Worm (Caenorhabditis elegans): ENCODE results near the gene Y97E10AR.4.

The Y97E10AR.4 gene

DNA sequence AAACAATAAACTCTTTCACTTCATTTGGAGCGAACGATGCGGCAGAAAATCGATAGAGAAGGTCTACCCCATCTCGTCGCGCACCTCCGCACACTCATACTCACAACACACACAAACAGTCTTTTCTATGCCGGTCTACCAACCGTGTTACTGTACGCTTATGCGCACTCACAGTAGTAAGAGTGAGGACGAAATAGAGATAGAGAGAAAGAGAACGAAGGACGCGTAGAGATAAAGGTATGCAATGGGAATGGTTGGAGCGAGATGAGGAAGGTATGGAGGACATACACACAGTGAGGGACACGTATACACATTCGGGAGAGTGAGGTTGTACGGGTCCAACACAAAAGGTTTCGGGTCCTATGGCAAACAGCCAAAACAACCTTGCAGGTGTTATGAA lies 31.2 kb downstream of the Y97E10AR.4 start:
- no peak for TF ChIP-seq him-1 (tag; optimal IDR thresholded peaks at IDR 0.05)
- TF ChIP-seq dao-5 (tag; optimal IDR thresholded peaks at IDR 0.05), result no peak
- no peak for TF ChIP-seq W03F9.2 (tag; optimal IDR thresholded peaks at IDR 0.05)

- no peak for TF ChIP-seq W03F9.2 (tag; optimal IDR thresholded peaks at IDR 0.05)
- no peak for TF ChIP-seq dao-5 (tag; optimal IDR thresholded peaks at IDR 0.05)
- no peak for TF ChIP-seq him-1 (tag; optimal IDR thresholded peaks at IDR 0.05)
These were observed 32.2 kb downstream of the Y97E10AR.4 start, which contains the start of gene let-413 for ce11 chrV:7977701-7978461. Gene let-413, minus strand, starts transcription at chrV:7977776.

DNA sequence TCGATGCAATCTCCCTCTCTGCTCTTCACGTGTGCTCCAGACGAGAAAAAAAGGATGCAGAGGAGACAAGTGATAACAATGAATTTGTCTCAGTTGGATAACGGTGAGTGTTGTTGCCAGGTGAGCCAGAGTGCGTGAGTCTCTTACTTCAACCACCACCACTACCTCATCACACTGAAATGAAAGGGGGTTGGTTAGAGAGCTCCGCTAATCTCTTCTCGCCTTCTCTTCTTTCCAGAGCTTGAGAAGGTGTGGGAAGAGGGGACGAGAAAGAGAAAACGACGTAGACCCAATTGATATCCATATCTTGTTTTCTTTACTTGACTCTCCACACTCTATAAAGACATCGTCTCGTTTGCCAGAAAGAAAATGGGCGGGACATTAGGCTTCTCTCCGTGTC lies 38.7 kb downstream of the Y97E10AR.4 start:
- TF ChIP-seq him-1 (tag; optimal IDR thresholded peaks at IDR 0.05) (no peak), W03F9.2 (tag; optimal IDR thresholded peaks at IDR 0.05) (no peak)

DNA sequence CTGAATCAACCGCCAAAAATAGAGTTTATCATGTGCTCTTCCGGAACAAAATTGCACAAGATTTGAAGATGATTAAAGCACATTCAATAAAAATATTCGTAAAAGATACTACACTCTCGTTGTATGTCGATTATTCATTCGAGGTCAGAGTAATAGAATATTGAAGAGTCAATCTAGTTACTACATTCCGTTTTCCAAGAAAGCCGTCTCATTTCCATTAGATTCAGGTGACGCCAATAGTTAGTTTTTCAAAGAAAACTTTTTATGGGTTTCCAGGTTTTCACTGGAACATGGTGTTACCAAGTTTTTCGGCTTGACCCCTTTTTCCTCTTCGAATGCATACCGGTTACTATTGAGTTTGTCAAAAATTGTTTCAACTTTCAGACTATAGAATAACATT lies 39.5 kb downstream of the Y97E10AR.4 start:
- TF ChIP-seq W03F9.2 (tag; optimal IDR thresholded peaks at IDR 0.05), result no peak
- TF ChIP-seq dao-5 (tag; optimal IDR thresholded peaks at IDR 0.05), result no peak
- TF ChIP-seq him-1 (tag; optimal IDR thresholded peaks at IDR 0.05), result no peak

DNA sequence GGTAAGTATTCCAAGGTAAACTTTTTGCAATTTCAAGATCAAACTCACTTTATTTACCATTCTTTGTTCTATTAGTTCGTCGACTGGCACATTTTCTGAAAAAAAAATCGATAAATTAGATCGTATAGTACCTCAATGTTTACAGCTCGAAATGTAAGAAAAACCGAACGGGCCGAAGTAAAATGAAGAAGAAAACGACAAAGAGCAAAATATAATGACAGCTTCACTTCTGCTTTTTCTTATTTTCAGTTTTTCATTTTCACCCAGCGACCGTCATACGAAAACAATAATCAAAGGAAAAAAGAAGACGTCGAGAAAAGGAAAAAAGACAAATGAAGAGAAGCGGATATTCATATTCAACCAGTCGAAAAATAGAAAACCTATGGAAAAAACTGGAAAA lies 40.9 kb downstream of the Y97E10AR.4 start, which contains the start of gene che-7:
Gene che-7, minus strand, starts transcription at position 101 of the 400 bp plus-strand sequence.
- TF ChIP-seq dao-5 (tag; optimal IDR thresholded peaks at IDR 0.05), result no peak
- no peak for TF ChIP-seq W03F9.2 (tag; optimal IDR thresholded peaks at IDR 0.05)
- no peak for TF ChIP-seq him-1 (tag; optimal IDR thresholded peaks at IDR 0.05)

DNA sequence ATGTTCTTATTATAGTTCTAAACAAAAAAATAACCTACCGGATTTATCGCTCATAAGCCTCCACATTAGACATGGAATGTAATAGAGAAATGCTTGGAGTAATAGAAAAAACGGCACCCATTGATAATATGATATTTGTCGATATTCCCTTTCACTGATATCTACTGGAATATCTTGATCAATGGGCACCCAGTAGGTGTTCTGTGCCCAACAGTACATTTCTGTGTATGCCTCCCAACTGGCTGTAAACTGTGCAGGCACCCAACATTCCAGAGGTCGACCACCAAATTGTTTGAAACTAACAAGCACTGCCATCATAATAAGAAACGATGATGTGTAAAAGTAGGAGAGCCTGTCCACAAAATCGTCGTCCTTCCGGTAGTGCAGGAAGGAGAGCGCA lies 45.6 kb downstream of the Y97E10AR.4 start:
- TF ChIP-seq W03F9.2 (tag; optimal IDR thresholded peaks at IDR 0.05), result no peak
- no peak for TF ChIP-seq him-1 (tag; optimal IDR thresholded peaks at IDR 0.05)
- TF ChIP-seq dao-5 (tag; optimal IDR thresholded peaks at IDR 0.05), result no peak

DNA sequence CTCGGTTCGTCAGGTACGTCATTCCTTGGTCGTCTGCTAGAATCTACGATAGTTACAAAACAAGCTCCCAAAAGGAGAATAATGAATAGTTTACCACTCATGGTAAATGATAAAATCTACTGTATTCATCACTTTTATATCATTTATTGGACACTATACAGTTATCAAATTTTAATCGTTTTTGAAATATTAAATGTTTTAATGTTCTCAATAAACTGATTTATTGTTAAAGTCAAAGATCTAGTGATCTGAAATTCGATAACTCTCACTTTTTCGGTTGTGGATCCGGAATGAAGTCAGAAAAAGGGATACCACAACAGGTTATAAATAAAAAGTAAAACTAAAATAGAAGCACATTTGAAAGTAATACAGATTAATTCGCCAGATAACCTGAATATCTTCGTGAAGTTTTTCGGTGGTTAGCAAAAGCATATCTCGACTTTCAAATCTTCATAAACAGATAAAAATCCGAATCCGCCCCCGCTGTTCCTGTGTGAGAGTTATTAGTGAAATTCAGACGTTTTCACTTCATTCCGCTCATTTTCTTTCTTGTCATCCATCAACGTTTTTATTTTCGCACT lies 51.2 kb downstream of the Y97E10AR.4 start, which contains the start of the genes clec-217 and F26D11.2:
Gene clec-217, minus strand, starts transcription at position 101 of the 581 bp plus-strand sequence.
Gene F26D11.2, plus strand, starts transcription at position 531 of the 581 bp plus-strand sequence.
- TF ChIP-seq dao-5 (tag; optimal IDR thresholded peaks at IDR 0.05) (no peak), him-1 (tag; optimal IDR thresholded peaks at IDR 0.05) (no peak), W03F9.2 (tag; optimal IDR thresholded peaks at IDR 0.05) (no peak)
